Fruit fly (Drosophila melanogaster) whole organism, embryonic: Measurements from ENCODE around the gene LysB.

Source experiments
- Abd-B ChIP-seq: fragments of 200-800 bp; sonication (Bioruptor generic); optimal IDR thresholded peaks from 2 replicates; lab custom pipeline; 2018; ENCODE audit warnings: missing biosample characterization, mild to moderate bottlenecking, missing genetic modification characterization, moderate library complexity
- Adf1 ChIP-seq: fragments of 200-800 bp; sonication (Bioruptor generic); IDR thresholded peaks from 2 replicates; pipeline ENCODE4 v1.3.6; 2022; ENCODE audit warnings: missing biosample characterization, missing genetic modification characterization
- CG10209 ChIP-seq: fragments of 200-800 bp; sonication (Bioruptor generic); optimal IDR thresholded peaks from 3 replicates; lab custom pipeline; 2017; ENCODE audit warnings: missing biosample characterization, mild to moderate bottlenecking, missing genetic modification characterization, missing genetic modification reagents
- CG10267 ChIP-seq: fragments of 200-800 bp; sonication (Bioruptor generic); optimal IDR thresholded peaks from 2 replicates; lab custom pipeline; 2018; ENCODE audit warnings: missing biosample characterization, mild to moderate bottlenecking, missing genetic modification characterization, moderate library complexity
- CG11695 ChIP-seq: fragments of 200-800 bp; sonication (Bioruptor generic); IDR thresholded peaks from 3 replicates; pipeline ENCODE4 v1.3.6; 2022; ENCODE audit warnings: missing biosample characterization, missing genetic modification characterization
- CG12219 ChIP-seq: fragments of 200-800 bp; sonication (Bioruptor generic); optimal IDR thresholded peaks from 3 replicates; lab custom pipeline; 2018; ENCODE audit warnings: missing biosample characterization, mild to moderate bottlenecking, missing genetic modification characterization
- CG13287 ChIP-seq: fragments of 200-800 bp; sonication (Bioruptor generic); IDR thresholded peaks from 2 replicates; pipeline ENCODE4 v1.3.6; 2022; ENCODE audit warnings: missing biosample characterization, missing genetic modification characterization; ENCODE audit not compliant: partially characterized antibody
- CG13624 ChIP-seq: fragments of 200-800 bp; sonication (Bioruptor generic); optimal IDR thresholded peaks from 2 replicates; lab custom pipeline; 2016; ENCODE audit warnings: missing biosample characterization, missing genetic modification characterization
- CG15601 ChIP-seq: fragments of 200-800 bp; sonication (Bioruptor generic); optimal IDR thresholded peaks from 3 replicates; lab custom pipeline; 2019; ENCODE audit warnings: missing biosample characterization, mild to moderate bottlenecking, missing genetic modification characterization, moderate library complexity
- CG16813 ChIP-seq: fragments of 200-800 bp; sonication (Bioruptor generic); IDR thresholded peaks from 3 replicates; pipeline ENCODE4 v1.3.6; 2022; ENCODE audit warnings: missing biosample characterization, missing genetic modification characterization; ENCODE audit not compliant: partially characterized antibody
- CG17385 ChIP-seq: fragments of 200-800 bp; sonication (Bioruptor generic); optimal IDR thresholded peaks from 3 replicates; lab custom pipeline; 2018; ENCODE audit warnings: missing biosample characterization, mild to moderate bottlenecking, missing genetic modification characterization
- CG34376 ChIP-seq: fragments of 200-800 bp; sonication (Bioruptor generic); optimal IDR thresholded peaks from 2 replicates; lab custom pipeline; 2018; ENCODE audit warnings: missing biosample characterization, mild to moderate bottlenecking, missing genetic modification characterization
- CG4282 ChIP-seq: fragments of 200-800 bp; sonication (Bioruptor generic); optimal IDR thresholded peaks from 2 replicates; lab custom pipeline; 2016; ENCODE audit warnings: missing biosample characterization, missing genetic modification characterization
- CG6765 ChIP-seq: fragments of 200-800 bp; sonication (Bioruptor generic); optimal IDR thresholded peaks from 3 replicates; lab custom pipeline; 2017; ENCODE audit warnings: missing biosample characterization, mild to moderate bottlenecking, missing genetic modification characterization
- CG8388 ChIP-seq: fragments of 200-800 bp; sonication (Bioruptor generic); optimal IDR thresholded peaks from 2 replicates; lab custom pipeline; 2019; ENCODE audit warnings: missing biosample characterization, mild to moderate bottlenecking, missing genetic modification characterization, moderate library complexity
- Chrac-16 ChIP-seq: fragments of 200-800 bp; sonication (Bioruptor generic); optimal IDR thresholded peaks from 3 replicates; lab custom pipeline; 2016; ENCODE audit warnings: missing biosample characterization, missing genetic modification characterization
- D19B ChIP-seq: fragments of 200-800 bp; sonication (Bioruptor generic); optimal IDR thresholded peaks from 2 replicates; lab custom pipeline; 2017; ENCODE audit warnings: missing biosample characterization, mild to moderate bottlenecking, missing genetic modification characterization
- Dek ChIP-seq: fragments of 200-800 bp; sonication (Bioruptor generic); optimal IDR thresholded peaks from 3 replicates; lab custom pipeline; 2019; ENCODE audit warnings: missing biosample characterization, mild to moderate bottlenecking, missing genetic modification characterization, moderate library complexity
- Dp ChIP-seq: fragments of 200-800 bp; sonication (Bioruptor generic); optimal IDR thresholded peaks from 2 replicates; lab custom pipeline; 2018; ENCODE audit warnings: missing biosample characterization, mild to moderate bottlenecking, missing genetic modification characterization, moderate library complexity
- Eip74EF ChIP-seq, 2 experiments: fragments of 200-800 bp in 1 of 2; fragments of >200 bp in 1 of 2; sonication (Bioruptor generic) in 1 of 2; optimal IDR thresholded peaks; 2 replicates each; lab custom pipeline; 2017 to 2019; ENCODE audit warnings: missing biosample characterization in 2 of 2, missing genetic modification characterization in 2 of 2, mild to moderate bottlenecking in 1 of 2, moderate library complexity in 1 of 2
- Fer3 ChIP-seq: fragments of 200-800 bp; sonication (Bioruptor generic); optimal IDR thresholded peaks from 2 replicates; lab custom pipeline; 2018; ENCODE audit warnings: missing biosample characterization, mild to moderate bottlenecking, missing genetic modification characterization, moderate library complexity
- Myb ChIP-seq: fragments of 200-800 bp; sonication (Bioruptor generic); optimal IDR thresholded peaks from 2 replicates; lab custom pipeline; 2016; ENCODE audit warnings: missing biosample characterization, missing genetic modification characterization
- NK7.1 ChIP-seq: fragments of 200-800 bp; sonication (Bioruptor generic); optimal IDR thresholded peaks from 3 replicates; lab custom pipeline; 2016; ENCODE audit warnings: missing biosample characterization, missing genetic modification characterization
- Nf-YA ChIP-seq: fragments of 200-800 bp; sonication (Bioruptor generic); IDR thresholded peaks from 2 replicates; pipeline ENCODE4 v1.3.6; 2022; ENCODE audit warnings: missing biosample characterization, missing genetic modification characterization
- Pdp1 ChIP-seq, 2 experiments: fragments of 200-800 bp; sonication (Bioruptor generic); optimal IDR thresholded peaks; 3 replicates each; lab custom pipeline; 2016; ENCODE audit warnings: missing biosample characterization in 2 of 2, missing genetic modification characterization in 2 of 2, mild to moderate bottlenecking in 1 of 2, moderate library complexity in 1 of 2
- Side ChIP-seq: fragments of 200-800 bp; sonication (Bioruptor generic); optimal IDR thresholded peaks from 2 replicates; lab custom pipeline; 2016; ENCODE audit warnings: missing biosample characterization, missing genetic modification characterization
- Vsx1 ChIP-seq: fragments of 200-800 bp; sonication (Bioruptor generic); optimal IDR thresholded peaks from 2 replicates; lab custom pipeline; 2017; ENCODE audit warnings: missing biosample characterization, mild to moderate bottlenecking, missing genetic modification characterization, missing genetic modification reagents
- ab ChIP-seq: fragments of 200-800 bp; sonication (Bioruptor generic); optimal IDR thresholded peaks from 2 replicates; lab custom pipeline; 2016; ENCODE audit warnings: missing biosample characterization, missing genetic modification characterization
- amos ChIP-seq: fragments of 200-800 bp; sonication (Bioruptor generic); IDR thresholded peaks from 2 replicates; pipeline ENCODE4 v1.3.6; 2022; ENCODE audit warnings: missing biosample characterization, missing genetic modification characterization; ENCODE audit not compliant: partially characterized antibody
- ash1 ChIP-seq: fragments of 200-800 bp; sonication (Bioruptor generic); optimal IDR thresholded peaks from 2 replicates; lab custom pipeline; 2018; ENCODE audit warnings: missing biosample characterization, mild to moderate bottlenecking, missing genetic modification characterization
- cad ChIP-seq: fragments of >200 bp; optimal IDR thresholded peaks from 2 replicates; lab custom pipeline; 2017; ENCODE audit warnings: missing biosample characterization, missing genetic modification characterization
- chinmo ChIP-seq: fragments of 200-800 bp; sonication (Bioruptor generic); IDR thresholded peaks from 4 replicates; pipeline ENCODE4 v1.3.6; 2022; ENCODE audit warnings: missing biosample characterization, missing genetic modification characterization; ENCODE audit not compliant: partially characterized antibody
- ci ChIP-seq: fragments of 200-800 bp; sonication (Bioruptor generic); IDR thresholded peaks from 3 replicates; pipeline ENCODE4 v1.3.6; 2022; ENCODE audit warnings: missing biosample characterization, missing genetic modification characterization
- exex ChIP-seq: fragments of 200-800 bp; sonication (Bioruptor generic); optimal IDR thresholded peaks from 4 replicates; lab custom pipeline; 2018; ENCODE audit warnings: missing biosample characterization, mild to moderate bottlenecking, missing genetic modification characterization, moderate library complexity
- grn ChIP-seq: fragments of 200-800 bp; sonication (Bioruptor generic); optimal IDR thresholded peaks from 3 replicates; lab custom pipeline; 2017; ENCODE audit warnings: missing biosample characterization, missing genetic modification characterization
- ham ChIP-seq: fragments of 200-800 bp; sonication (Bioruptor generic); IDR thresholded peaks from 2 replicates; pipeline ENCODE4 v1.3.6; 2022; ENCODE audit warnings: missing biosample characterization, missing genetic modification characterization
- ind ChIP-seq: fragments of 200-800 bp; sonication (Bioruptor generic); optimal IDR thresholded peaks from 3 replicates; lab custom pipeline; 2016; ENCODE audit warnings: missing biosample characterization, missing genetic modification characterization
- insv ChIP-seq, 2 experiments: fragments of 200-800 bp; sonication (Bioruptor generic); optimal IDR thresholded peaks; 3 replicates each; lab custom pipeline; 2016 to 2018; ENCODE audit warnings: missing biosample characterization in 2 of 2, missing genetic modification characterization in 2 of 2
- kay ChIP-seq: fragments of 200-800 bp; sonication (Bioruptor generic); optimal IDR thresholded peaks from 2 replicates; lab custom pipeline; 2016; ENCODE audit warnings: missing biosample characterization, missing genetic modification characterization
- lab ChIP-seq: fragments of 200-800 bp; sonication (Bioruptor generic); optimal IDR thresholded peaks from 3 replicates; lab custom pipeline; 2017; ENCODE audit warnings: missing biosample characterization, missing genetic modification characterization, mild to moderate bottlenecking, moderate library complexity, missing genetic modification reagents
- nau ChIP-seq: fragments of 200-800 bp; sonication (Bioruptor generic); optimal IDR thresholded peaks from 3 replicates; lab custom pipeline; 2017; ENCODE audit warnings: missing biosample characterization, mild to moderate bottlenecking, missing genetic modification characterization, missing genetic modification reagents
- ranshi ChIP-seq: fragments of 200-800 bp; sonication (Bioruptor generic); IDR thresholded peaks from 2 replicates; pipeline ENCODE4 v1.3.6; 2022; ENCODE audit warnings: missing biosample characterization, missing genetic modification characterization
- sd ChIP-seq: fragments of 200-800 bp; sonication (Bioruptor generic); optimal IDR thresholded peaks from 3 replicates; lab custom pipeline; 2018; ENCODE audit warnings: missing biosample characterization, mild to moderate bottlenecking, missing genetic modification characterization, moderate library complexity
- seq ChIP-seq: fragments of 200-800 bp; sonication (Bioruptor generic); IDR thresholded peaks from 2 replicates; pipeline ENCODE4 v1.3.6; 2022; ENCODE audit warnings: missing biosample characterization, missing genetic modification characterization
- sob ChIP-seq: fragments of 200-800 bp; sonication (Bioruptor generic); IDR thresholded peaks from 2 replicates; pipeline ENCODE4 v1.3.6; 2022; ENCODE audit warnings: missing biosample characterization, missing genetic modification characterization
- sug ChIP-seq: fragments of 200-800 bp; optimal IDR thresholded peaks from 2 replicates; lab custom pipeline; 2019; ENCODE audit warnings: missing biosample characterization, mild to moderate bottlenecking, missing genetic modification characterization, moderate library complexity
- tgo ChIP-seq: fragments of 200-800 bp; sonication (Bioruptor generic); IDR thresholded peaks from 3 replicates; pipeline ENCODE4 v1.3.6; 2022; ENCODE audit warnings: missing biosample characterization, missing genetic modification characterization
- wor ChIP-seq: fragments of 200-800 bp; sonication (Bioruptor generic); IDR thresholded peaks from 2 replicates; pipeline ENCODE4 v1.3.6; 2022; ENCODE audit warnings: missing biosample characterization, missing genetic modification characterization

LysB gene

DNA sequence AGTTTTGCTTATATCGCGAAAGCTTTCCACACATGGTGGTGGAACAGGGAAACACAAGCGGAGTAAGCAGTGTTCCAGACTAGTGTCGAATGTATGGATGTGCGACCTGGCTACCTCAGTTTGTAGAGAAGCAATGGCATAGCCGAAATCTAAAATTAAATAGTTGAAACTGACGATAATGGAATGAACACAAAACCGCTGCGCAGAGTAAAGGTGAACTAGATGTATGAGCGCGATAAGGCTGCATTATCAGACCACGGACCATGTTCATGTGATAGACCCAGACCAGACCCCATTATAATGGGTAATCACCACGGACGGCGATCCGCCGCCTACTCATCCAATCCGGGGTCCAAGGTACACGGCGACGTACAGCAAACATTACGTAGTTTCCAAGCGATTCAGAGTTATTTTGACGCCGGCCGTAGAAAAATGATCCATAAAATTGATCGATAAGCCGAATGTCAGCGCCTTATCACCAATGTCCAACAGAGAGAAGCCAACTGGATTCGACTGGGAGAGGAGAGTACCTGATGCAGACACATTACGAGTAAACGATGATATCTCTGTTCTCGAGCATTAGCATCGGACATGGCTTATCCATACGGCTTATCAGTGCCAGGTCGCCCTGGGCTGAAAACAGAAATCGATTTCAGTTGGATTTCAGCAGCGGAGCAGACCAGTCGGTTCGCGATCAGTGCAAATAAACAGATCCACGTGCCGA, 18.1 kb upstream of the LysB start, which contains the start of gene CG13912 (continued):
- TF ChIP-seq seq = no peak
- TF ChIP-seq grn (GFP tag; lab: Kevin White, UChicago) = peak; percentile 99
- no peak for TF ChIP-seq wor (GFP tag; lab: Robert Waterston, UW)
- no peak for TF ChIP-seq Nf-YA (GFP tag; lab: Robert Waterston, UW)
- TF ChIP-seq Myb = peak; percentile 24
- TF ChIP-seq lab (GFP tag; lab: Kevin White, UChicago) = peak; percentile 35
- peak; percentile 10 for TF ChIP-seq Abd-B (GFP tag; lab: Kevin White, UChicago)
- peak; percentile 1 for TF ChIP-seq CG4282 (GFP tag; lab: Kevin White, UChicago)
- TF ChIP-seq nau (GFP tag; lab: Kevin White, UChicago) = no peak
- TF ChIP-seq D19B = no peak
- TF ChIP-seq ci (GFP tag; lab: Robert Waterston, UW) = peak; percentile 43
- TF ChIP-seq CG11695 (GFP tag; lab: Robert Waterston, UW) = no peak
- TF ChIP-seq Vsx1 = peak; percentile 18
- TF ChIP-seq Side (GFP tag; lab: Kevin White, UChicago) = no peak
- TF ChIP-seq Dp (GFP tag; lab: Kevin White, UChicago) = peak; percentile 19
- peak; percentile 96 for TF ChIP-seq sd
- TF ChIP-seq sug = peak; percentile 92
- peak; percentile 6; the same call in 1 of the 3 replicates for TF ChIP-seq CG16813
- no peak for TF ChIP-seq cad
- TF ChIP-seq tgo (GFP tag; lab: Robert Waterston, UW) = no peak
- TF ChIP-seq CG15601 (tag; lab: Kevin White, UChicago) = peak; percentile 96
- no peak for TF ChIP-seq Chrac-16 (GFP tag; lab: Kevin White, UChicago)
- TF ChIP-seq CG10267 (tag; lab: Kevin White, UChicago) = no peak
- peak; percentile 99 for TF ChIP-seq CG34376 (GFP tag; lab: Kevin White, UChicago)
- TF ChIP-seq CG12219 (GFP tag; lab: Kevin White, UChicago) = peak; percentile 35
- TF ChIP-seq CG10209 = no peak
- TF ChIP-seq CG8388 = no peak
- TF ChIP-seq Fer3 (tag; lab: Kevin White, UChicago) = no peak
- TF ChIP-seq ranshi (GFP tag; lab: Robert Waterston, UW) = 0 out of 2 replicates have a peak, but pooled peaks have one; percentile 14
- no peak for TF ChIP-seq CG6765 (GFP tag; lab: Kevin White, UChicago)
- TF ChIP-seq amos (GFP tag; lab: Robert Waterston, UW) = peak; percentile 48; the same call in 1 of the 2 replicates
- peak; percentile 96 for TF ChIP-seq exex (tag; lab: Kevin White, UChicago)
- TF ChIP-seq kay (GFP tag; lab: Kevin White, UChicago) = peak; percentile 44
- peak; percentile 4 for TF ChIP-seq CG13624 (GFP tag; lab: Kevin White, UChicago)
- peak; percentile 84; the same call in 3 of the 4 replicates for TF ChIP-seq chinmo (GFP tag; lab: Robert Waterston, UW)
- peak; percentile 23; the same call in 1 of the 2 replicates for TF ChIP-seq CG13287 (GFP tag; lab: Robert Waterston, UW)
- peak in 1 of 2 experiments; percentile 39 for TF ChIP-seq Eip74EF (GFP tag; optimal IDR thresholded peaks at IDR 0.05; lab: Kevin White, UChicago)
- peak; percentile 18 for TF ChIP-seq CG17385
- TF ChIP-seq Pdp1 (GFP tag; optimal IDR thresholded peaks at IDR 0.05; lab: Kevin White, UChicago) = peak in 1 of 2 experiments; percentile 88
- no peak for TF ChIP-seq ham
- TF ChIP-seq ash1 = no peak
- no peak for TF ChIP-seq ab (GFP tag; lab: Kevin White, UChicago)
- no peak for TF ChIP-seq ind
- peak; percentile 24; the same call in 1 of the 2 replicates for TF ChIP-seq sob (GFP tag; lab: Robert Waterston, UW)
- no peak for TF ChIP-seq insv (GFP tag; optimal IDR thresholded peaks at IDR 0.05; lab: Kevin White, UChicago)
- no peak for TF ChIP-seq NK7.1 (GFP tag; lab: Kevin White, UChicago)
- peak; percentile 25; the same call in 1 of the 2 replicates for TF ChIP-seq Adf1 (GFP tag; lab: Robert Waterston, UW)
- peak; percentile 48 for TF ChIP-seq Dek
